Worm (Caenorhabditis elegans) whole organism, L2 larva: ENCODE data around the gene mog-1.

ENCODE experiments used
- ceh-82 ChIP-seq: fragments of 150-350 bp; optimal IDR thresholded peaks from 2 replicates; lab custom pipeline; 2014; ENCODE audit warnings: missing biosample characterization, missing genetic modification characterization
- fos-1 ChIP-seq: fragments of 150-350 bp; optimal IDR thresholded peaks from 2 replicates; lab custom pipeline; 2014; ENCODE audit warnings: missing biosample characterization, missing genetic modification characterization
- lin-11 ChIP-seq: fragments of 150-350 bp; sonication (generic microtip); optimal IDR thresholded peaks from 2 replicates; lab custom pipeline; 2014; ENCODE audit warnings: missing biosample characterization, missing genetic modification characterization, inconsistent platforms, mixed read lengths
- lsy-2 ChIP-seq, 2 experiments: fragments of 150-350 bp in 1 of 2; sonication (generic microtip) in 1 of 2; optimal IDR thresholded peaks; 2 replicates each; lab custom pipeline; 2014 to 2017; ENCODE audit warnings: missing biosample characterization in 2 of 2, missing genetic modification characterization in 2 of 2
- peb-1 ChIP-seq: fragments of 150-350 bp; optimal IDR thresholded peaks from 2 replicates; lab custom pipeline; 2014; ENCODE audit warnings: missing biosample characterization, missing genetic modification characterization
- snpc-4 ChIP-seq: fragments of 150-350 bp; optimal IDR thresholded peaks from 2 replicates; lab custom pipeline; 2014; ENCODE audit warnings: missing biosample characterization, missing genetic modification characterization
- unc-39 ChIP-seq: fragments of 150-350 bp; optimal IDR thresholded peaks from 2 replicates; lab custom pipeline; 2014; ENCODE audit warnings: missing biosample characterization, missing genetic modification characterization
- unc-62 ChIP-seq: fragments of 150-350 bp; optimal IDR thresholded peaks from 2 replicates; lab custom pipeline; 2014; ENCODE audit warnings: missing biosample characterization, missing genetic modification reagents, missing genetic modification characterization
- ztf-4 ChIP-seq: fragments of 150-350 bp; optimal IDR thresholded peaks from 2 replicates; lab custom pipeline; 2014; ENCODE audit warnings: missing biosample characterization, missing genetic modification characterization

DNA sequence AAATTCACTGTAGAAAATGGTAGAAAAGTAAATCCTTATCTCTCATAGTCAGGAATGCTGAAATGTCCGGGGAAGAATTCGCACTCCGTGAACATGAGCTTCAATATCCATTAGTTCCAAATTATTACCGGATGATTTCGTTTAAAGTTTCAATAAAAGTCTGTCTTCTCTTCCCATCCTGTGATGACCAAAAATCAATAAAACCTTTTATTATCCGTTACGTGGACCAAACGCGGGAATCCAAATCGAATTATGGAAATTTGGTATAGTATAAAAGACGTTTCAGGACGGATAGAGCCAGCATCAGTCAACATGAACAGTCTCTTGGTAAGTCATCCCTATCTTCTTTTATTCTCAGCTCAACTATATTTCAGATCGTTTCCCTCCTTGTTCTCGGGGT, 48.2 kb upstream of the mog-1 start, which contains the start of gene C05B5.11:
- TF ChIP-seq snpc-4: no peak
- TF ChIP-seq fos-1 (tag; lab: Kevin White, UChicago): no peak
- TF ChIP-seq lsy-2 (tag; optimal IDR thresholded peaks at IDR 0.05; lab: Kevin White, UChicago): no peak
- no peak for TF ChIP-seq ceh-82
- no peak for TF ChIP-seq lin-11
- TF ChIP-seq ztf-4 (tag; lab: Kevin White, UChicago): no peak
- TF ChIP-seq unc-62 (GFP tag; lab: Kevin White, UChicago): no peak
- TF ChIP-seq unc-39 (tag; lab: Kevin White, UChicago): no peak
- no peak for TF ChIP-seq peb-1
